Fruit fly (Drosophila melanogaster) whole organism, prepupa: ENCODE measurements around the gene CG6770.

Experiments
- CG10669 ChIP-seq: fragments of 200-800 bp; sonication (Bioruptor generic); optimal IDR thresholded peaks from 3 replicates; lab custom pipeline; 2018; ENCODE audit warnings: missing biosample characterization, mild to moderate bottlenecking, missing genetic modification characterization, moderate library complexity
- CG4318 ChIP-seq: fragments of 200-800 bp; sonication (Bioruptor generic); optimal IDR thresholded peaks from 3 replicates; lab custom pipeline; 2017; ENCODE audit warnings: missing biosample characterization, mild to moderate bottlenecking, missing genetic modification characterization
- dsx ChIP-seq: fragments of 200-800 bp; optimal IDR thresholded peaks from 3 replicates; lab custom pipeline; 2019; ENCODE audit warnings: missing biosample characterization, mild to moderate bottlenecking, missing genetic modification characterization, moderate library complexity; ENCODE audit not compliant: poor library complexity, severe bottlenecking
- net ChIP-seq: fragments of 200-800 bp; sonication (Bioruptor generic); optimal IDR thresholded peaks from 3 replicates; lab custom pipeline; 2016; ENCODE audit warnings: missing biosample characterization, missing genetic modification characterization
- spab ChIP-seq: fragments of 200-800 bp; sonication (Bioruptor generic); optimal IDR thresholded peaks from 2 replicates; lab custom pipeline; 2017; ENCODE audit warnings: missing biosample characterization, mild to moderate bottlenecking, missing genetic modification characterization, missing genetic modification reagents

dm6 chr2L:12092719-12093118 is 46.8 kb upstream of the CG6770 start:
- no peak for TF ChIP-seq CG4318 (GFP tag; lab: Kevin White, UChicago)
- TF ChIP-seq CG10669 (GFP tag; lab: Kevin White, UChicago), result no peak
- no peak for TF ChIP-seq dsx (GFP tag; lab: Kevin White, UChicago)
- no peak for TF ChIP-seq net (GFP tag; lab: Kevin White, UChicago)
- no peak for TF ChIP-seq spab (GFP tag; lab: Kevin White, UChicago)
